Fruit fly (Drosophila melanogaster) whole organism, embryonic: ENCODE data around the gene CG11309.
A peak's percentile ranks its signal among the peaks of the same experiment; 100 is the strongest.

Experiments
- CG10431 ChIP-seq: fragments of 200-800 bp; sonication (Bioruptor generic); optimal IDR thresholded peaks from 3 replicates; lab custom pipeline; 2018; ENCODE audit warnings: missing biosample characterization, mild to moderate bottlenecking, missing genetic modification characterization
- CG10979 ChIP-seq: fragments of 200-800 bp; sonication (Bioruptor generic); optimal IDR thresholded peaks from 2 replicates; lab custom pipeline; 2018; ENCODE audit warnings: missing biosample characterization, mild to moderate bottlenecking, missing genetic modification characterization, moderate library complexity
- CG12155 ChIP-seq: fragments of 200-800 bp; sonication (Bioruptor generic); optimal IDR thresholded peaks from 3 replicates; lab custom pipeline; 2016; ENCODE audit warnings: missing biosample characterization, missing genetic modification characterization
- CG12236 ChIP-seq: fragments of 200-800 bp; sonication (Bioruptor generic); optimal IDR thresholded peaks from 2 replicates; lab custom pipeline; 2016; ENCODE audit warnings: missing biosample characterization, missing genetic modification characterization
- CG12659 ChIP-seq: fragments of 200-800 bp; sonication (Bioruptor generic); optimal IDR thresholded peaks from 3 replicates; lab custom pipeline; 2017; ENCODE audit warnings: mild to moderate bottlenecking, missing biosample characterization, missing genetic modification reagents, missing genetic modification characterization
- CG12769 ChIP-seq: fragments of 200-800 bp; sonication (Bioruptor generic); optimal IDR thresholded peaks from 2 replicates; lab custom pipeline; 2019; ENCODE audit warnings: missing biosample characterization, mild to moderate bottlenecking, missing genetic modification characterization, moderate library complexity
- CG13894 ChIP-seq: fragments of 200-800 bp; sonication (Bioruptor generic); optimal IDR thresholded peaks from 3 replicates; lab custom pipeline; 2018; ENCODE audit warnings: missing biosample characterization, mild to moderate bottlenecking, missing genetic modification characterization, moderate library complexity
- CG14710 ChIP-seq: fragments of 200-800 bp; sonication (Bioruptor generic); optimal IDR thresholded peaks from 3 replicates; lab custom pipeline; 2019; ENCODE audit warnings: missing biosample characterization, mild to moderate bottlenecking, missing genetic modification characterization, moderate library complexity
- CG14860 ChIP-seq: fragments of 200-800 bp; sonication (Bioruptor generic); IDR thresholded peaks from 3 replicates; pipeline ENCODE4 v1.3.6; 2022; ENCODE audit warnings: missing biosample characterization, missing genetic modification characterization; ENCODE audit not compliant: partially characterized antibody
- CG15479 ChIP-seq: fragments of 200-800 bp; sonication (Bioruptor generic); optimal IDR thresholded peaks from 3 replicates; lab custom pipeline; 2019; ENCODE audit warnings: missing biosample characterization, mild to moderate bottlenecking, missing genetic modification characterization, moderate library complexity
- CG15514 ChIP-seq: fragments of 200-800 bp; sonication (Bioruptor generic); optimal IDR thresholded peaks from 3 replicates; lab custom pipeline; 2017; ENCODE audit warnings: missing biosample characterization, missing genetic modification characterization, mild to moderate bottlenecking, moderate library complexity, missing genetic modification reagents
- CG15601 ChIP-seq: fragments of 200-800 bp; sonication (Bioruptor generic); optimal IDR thresholded peaks from 3 replicates; lab custom pipeline; 2019; ENCODE audit warnings: missing biosample characterization, mild to moderate bottlenecking, missing genetic modification characterization, moderate library complexity
- CG1603 ChIP-seq: fragments of 200-800 bp; sonication (Bioruptor generic); optimal IDR thresholded peaks from 2 replicates; lab custom pipeline; 2019; ENCODE audit warnings: missing biosample characterization, mild to moderate bottlenecking, missing genetic modification characterization, moderate library complexity
- CG17186 ChIP-seq: fragments of 200-800 bp; sonication (Bioruptor generic); optimal IDR thresholded peaks from 3 replicates; lab custom pipeline; 2017; ENCODE audit warnings: missing biosample characterization, missing genetic modification reagents, missing genetic modification characterization
- CG17361 ChIP-seq: fragments of 200-800 bp; sonication (Bioruptor generic); IDR thresholded peaks from 3 replicates; pipeline ENCODE4 v1.3.6; 2022; ENCODE audit warnings: missing biosample characterization, missing genetic modification characterization
- CG17829 ChIP-seq: fragments of 200-800 bp; optimal IDR thresholded peaks from 2 replicates; lab custom pipeline; 2019; ENCODE audit warnings: missing biosample characterization, mild to moderate bottlenecking, missing genetic modification characterization, moderate library complexity
- CG34224 ChIP-seq: fragments of 200-800 bp; sonication (Bioruptor generic); IDR thresholded peaks from 3 replicates; pipeline ENCODE4 v1.3.6; 2022; ENCODE audit warnings: missing biosample characterization, missing genetic modification characterization; ENCODE audit not compliant: partially characterized antibody
- CG4854 ChIP-seq: fragments of 200-800 bp; sonication (Bioruptor generic); optimal IDR thresholded peaks from 2 replicates; lab custom pipeline; 2016; ENCODE audit warnings: missing biosample characterization, missing genetic modification characterization, inconsistent platforms
- CG7786 ChIP-seq: fragments of 200-800 bp; sonication (Bioruptor generic); optimal IDR thresholded peaks from 2 replicates; lab custom pipeline; 2016; ENCODE audit warnings: missing biosample characterization, missing genetic modification characterization
- CG8478 ChIP-seq: fragments of >200 bp; optimal IDR thresholded peaks from 2 replicates; lab custom pipeline; 2018
- CG8924 ChIP-seq: fragments of 200-800 bp; optimal IDR thresholded peaks from 3 replicates; lab custom pipeline; 2019; ENCODE audit warnings: missing biosample characterization, mild to moderate bottlenecking, missing genetic modification characterization, moderate library complexity
- CG9609 ChIP-seq: fragments of 200-800 bp; sonication (Bioruptor generic); optimal IDR thresholded peaks from 3 replicates; lab custom pipeline; 2016; ENCODE audit warnings: missing biosample characterization, missing genetic modification characterization
- CG9797 ChIP-seq: fragments of 200-800 bp; sonication (Bioruptor generic); optimal IDR thresholded peaks from 3 replicates; lab custom pipeline; 2018; ENCODE audit warnings: missing biosample characterization, mild to moderate bottlenecking, missing genetic modification characterization
- CG9817 ChIP-seq: fragments of 200-800 bp; sonication (Bioruptor generic); optimal IDR thresholded peaks from 2 replicates; lab custom pipeline; 2018; ENCODE audit warnings: missing biosample characterization, mild to moderate bottlenecking, missing genetic modification characterization, moderate library complexity
- CoRest ChIP-seq: fragments of 200-800 bp; sonication (Bioruptor generic); optimal IDR thresholded peaks from 3 replicates; lab custom pipeline; 2018; ENCODE audit warnings: missing biosample characterization, mild to moderate bottlenecking, missing genetic modification characterization, moderate library complexity
- D ChIP-seq, 2 experiments: fragments of 200-800 bp in 1 of 2; fragments of >200 bp in 1 of 2; sonication (Bioruptor generic) in 1 of 2; optimal IDR thresholded peaks; 2 replicates in 1 of 2; 3 replicates in 1 of 2; lab custom pipeline; 2017; ENCODE audit warnings: mild to moderate bottlenecking in 1 of 2, missing biosample characterization in 1 of 2, missing genetic modification characterization in 1 of 2, missing genetic modification reagents in 1 of 2
- Dek ChIP-seq: fragments of 200-800 bp; sonication (Bioruptor generic); optimal IDR thresholded peaks from 3 replicates; lab custom pipeline; 2019; ENCODE audit warnings: missing biosample characterization, mild to moderate bottlenecking, missing genetic modification characterization, moderate library complexity
- Ets97D ChIP-seq: fragments of 200-800 bp; sonication (Bioruptor generic); optimal IDR thresholded peaks from 3 replicates; lab custom pipeline; 2016; ENCODE audit warnings: missing biosample characterization, missing genetic modification characterization
- HmgZ ChIP-seq: fragments of 200-800 bp; sonication (Bioruptor generic); optimal IDR thresholded peaks from 2 replicates; lab custom pipeline; 2018; ENCODE audit warnings: missing biosample characterization, mild to moderate bottlenecking, missing genetic modification characterization
- Hmx ChIP-seq: fragments of 200-800 bp; sonication (Bioruptor generic); optimal IDR thresholded peaks from 2 replicates; lab custom pipeline; 2016; ENCODE audit warnings: missing biosample characterization, missing genetic modification characterization
- MBD-R2 ChIP-seq: fragments of 200-800 bp; sonication (Bioruptor generic); IDR thresholded peaks from 2 replicates; pipeline ENCODE4 v1.3.6; 2022; ENCODE audit warnings: missing biosample characterization, missing genetic modification characterization
- Rfx ChIP-seq: fragments of 200-800 bp; sonication (Bioruptor generic); IDR thresholded peaks from 2 replicates; pipeline ENCODE4 v1.3.6; 2022; ENCODE audit warnings: missing biosample characterization, missing genetic modification characterization
- Trl ChIP-seq, 3 experiments: fragments of >200 bp in 2 of 3; fragments of 200-800 bp in 1 of 3; sonication (Bioruptor generic) in 1 of 3; optimal IDR thresholded peaks; 2 replicates in 1 of 3; 3 replicates in 2 of 3; lab custom pipeline; 2016 to 2017; ENCODE audit warnings: missing biosample characterization in 1 of 3, missing genetic modification characterization in 1 of 3
- cad ChIP-seq: fragments of >200 bp; optimal IDR thresholded peaks from 2 replicates; lab custom pipeline; 2017; ENCODE audit warnings: missing biosample characterization, missing genetic modification characterization
- chif ChIP-seq, 2 experiments: fragments of 200-800 bp; sonication (Bioruptor generic); optimal IDR thresholded peaks; 3 replicates each; lab custom pipeline; 2016; ENCODE audit warnings: missing biosample characterization in 2 of 2, missing genetic modification characterization in 2 of 2
- fru ChIP-seq: fragments of >200 bp; optimal IDR thresholded peaks from 2 replicates; lab custom pipeline; 2017
- gfzf ChIP-seq: fragments of 200-800 bp; sonication (Bioruptor generic); optimal IDR thresholded peaks from 2 replicates; lab custom pipeline; 2016; ENCODE audit warnings: missing biosample characterization, mild to moderate bottlenecking, missing genetic modification characterization, moderate library complexity
- grau ChIP-seq: fragments of 200-800 bp; optimal IDR thresholded peaks from 3 replicates; lab custom pipeline; 2019; ENCODE audit warnings: missing biosample characterization, mild to moderate bottlenecking, missing genetic modification characterization, moderate library complexity
- gsb ChIP-seq: fragments of 200-800 bp; sonication (Bioruptor generic); IDR thresholded peaks from 2 replicates; pipeline ENCODE4 v1.3.6; 2022; ENCODE audit warnings: missing biosample characterization, missing genetic modification characterization
- lilli ChIP-seq: fragments of 200-800 bp; sonication (Bioruptor generic); optimal IDR thresholded peaks from 3 replicates; lab custom pipeline; 2016; ENCODE audit warnings: missing biosample characterization, missing genetic modification characterization
- lmd ChIP-seq: fragments of 200-800 bp; sonication (Bioruptor generic); IDR thresholded peaks from 2 replicates; pipeline ENCODE4 v1.3.6; 2022; ENCODE audit warnings: missing biosample characterization, missing genetic modification characterization
- nmo ChIP-seq: fragments of 200-800 bp; sonication (Bioruptor generic); optimal IDR thresholded peaks from 2 replicates; lab custom pipeline; 2018; ENCODE audit warnings: missing biosample characterization, mild to moderate bottlenecking, missing genetic modification characterization, moderate library complexity
- pros ChIP-seq: fragments of 200-800 bp; sonication (Bioruptor generic); optimal IDR thresholded peaks from 3 replicates; lab custom pipeline; 2019; ENCODE audit warnings: missing biosample characterization, mild to moderate bottlenecking, missing genetic modification characterization, moderate library complexity
- trem ChIP-seq: fragments of 200-800 bp; optimal IDR thresholded peaks from 3 replicates; lab custom pipeline; 2019; ENCODE audit warnings: missing biosample characterization, mild to moderate bottlenecking, missing genetic modification characterization, moderate library complexity
- twi ChIP-seq: fragments of 200-800 bp; optimal IDR thresholded peaks from 2 replicates; lab custom pipeline; 2019; ENCODE audit warnings: missing biosample characterization, mild to moderate bottlenecking, missing genetic modification characterization, moderate library complexity
- zen2 ChIP-seq: fragments of 200-800 bp; sonication (Bioruptor generic); IDR thresholded peaks from 3 replicates; pipeline ENCODE4 v1.3.6; 2022; ENCODE audit warnings: missing biosample characterization, missing genetic modification characterization; ENCODE audit not compliant: partially characterized antibody
- zf30C ChIP-seq: fragments of 200-800 bp; sonication (Bioruptor generic); optimal IDR thresholded peaks from 3 replicates; lab custom pipeline; 2018; ENCODE audit warnings: missing biosample characterization, mild to moderate bottlenecking, missing genetic modification characterization

Gene CG11309

DNA sequence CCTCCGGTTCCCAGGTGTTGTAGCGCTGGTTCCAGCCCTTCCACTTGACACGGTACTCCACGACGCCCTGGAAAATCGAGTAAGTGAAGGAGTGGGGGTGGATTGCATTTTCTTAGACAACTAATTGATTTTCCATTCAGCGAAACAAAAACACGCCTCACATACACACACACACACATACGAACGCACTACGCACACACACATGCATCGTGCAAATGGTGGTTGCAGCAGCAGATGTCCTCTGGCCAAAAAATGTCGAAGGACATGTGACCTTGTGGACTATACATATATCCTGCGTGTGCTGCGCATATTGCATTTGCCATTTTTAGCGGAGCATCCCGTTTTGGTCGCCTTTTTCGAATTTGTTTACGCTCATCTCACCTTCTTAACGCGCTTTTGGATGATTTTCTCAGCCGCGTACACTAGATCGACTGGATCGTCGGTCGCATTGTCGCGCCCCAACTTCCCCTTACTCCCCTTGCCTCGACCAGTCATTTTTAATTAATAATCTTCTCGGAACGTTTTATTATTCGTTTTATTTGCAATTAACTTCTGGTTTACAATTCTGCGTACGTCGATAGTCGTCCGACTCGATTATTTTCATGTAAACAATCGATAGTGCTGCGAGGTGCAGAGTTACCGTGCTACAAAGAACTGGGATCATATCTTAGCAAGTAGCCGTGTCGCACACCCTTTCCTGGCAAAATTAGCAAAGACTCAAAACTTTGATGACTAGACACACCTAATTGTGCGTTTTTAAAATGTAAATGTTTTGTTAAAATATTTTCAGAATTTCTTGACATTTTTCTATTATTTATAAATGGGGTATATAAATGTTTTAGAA is 13.2 kb upstream of the CG11309 start, which contains the start of gene Pc (continued):
- peak; percentile 60 for TF ChIP-seq pros (GFP tag; lab: Kevin White, UChicago)
- TF ChIP-seq trem (tag; lab: Kevin White, UChicago), result peak; percentile 73
- TF ChIP-seq Trl (optimal IDR thresholded peaks at IDR 0.05; lab: Kevin White, UChicago), result no peak
- TF ChIP-seq Trl (GFP tag; optimal IDR thresholded peaks at IDR 0.05; lab: Kevin White, UChicago), result peak; percentile 13
- peak; percentile 53 for TF ChIP-seq CoRest
- TF ChIP-seq CG10979 (tag; lab: Kevin White, UChicago), result no peak
- TF ChIP-seq CG1603, result peak; percentile 100
- TF ChIP-seq zen2, result peak; percentile 56; the same call in 2 of the 3 replicates
- peak; percentile 57 for TF ChIP-seq CG17186 (GFP tag; lab: Kevin White, UChicago)
- TF ChIP-seq CG9797, result peak; percentile 88
- TF ChIP-seq CG12659 (GFP tag; lab: Kevin White, UChicago), result peak; percentile 82
- peak; percentile 36; the same call in 1 of the 3 replicates for TF ChIP-seq CG17361
- peak; percentile 18 for TF ChIP-seq CG8924 (tag; lab: Kevin White, UChicago)
- peak; percentile 67 for TF ChIP-seq nmo (GFP tag; lab: Kevin White, UChicago)
- TF ChIP-seq cad (GFP tag; lab: Kevin White, UChicago), result peak; percentile 40
- peak; percentile 80 for TF ChIP-seq MBD-R2 (GFP tag; lab: Robert Waterston, UW)
- TF ChIP-seq gsb, result no peak
- peak; percentile 23 for TF ChIP-seq CG9817 (tag; lab: Kevin White, UChicago)
- TF ChIP-seq CG7786 (GFP tag; lab: Kevin White, UChicago), result peak; percentile 5
- TF ChIP-seq CG15514 (GFP tag; lab: Kevin White, UChicago), result peak; percentile 91
- TF ChIP-seq chif (GFP tag; optimal IDR thresholded peaks at IDR 0.05; lab: Kevin White, UChicago), result peak in 1 of 2 experiments; percentile 37
- peak; percentile 43 for TF ChIP-seq Rfx (GFP tag; lab: Robert Waterston, UW)
- no peak for TF ChIP-seq CG12236 (GFP tag; lab: Kevin White, UChicago)
- peak; percentile 4 for TF ChIP-seq zf30C (GFP tag; lab: Kevin White, UChicago)
- TF ChIP-seq CG10431 (GFP tag; lab: Kevin White, UChicago), result no peak
- peak; percentile 65 for TF ChIP-seq CG8478 (lab: Kevin White, UChicago)
- no peak for TF ChIP-seq lmd (GFP tag; lab: Robert Waterston, UW)
- TF ChIP-seq Hmx (GFP tag; lab: Kevin White, UChicago), result no peak
- peak; percentile 4 for TF ChIP-seq CG9609 (GFP tag; lab: Kevin White, UChicago)
- peak; percentile 48 for TF ChIP-seq CG17829 (tag; lab: Kevin White, UChicago)
- peak; percentile 79 for TF ChIP-seq CG34224 (GFP tag; lab: Robert Waterston, UW)
- peak; percentile 88 for TF ChIP-seq Ets97D (GFP tag; lab: Kevin White, UChicago)
- peak; percentile 68 for TF ChIP-seq HmgZ
- TF ChIP-seq CG4854 (GFP tag; lab: Kevin White, UChicago), result peak; percentile 25
- TF ChIP-seq fru (lab: Kevin White, UChicago), result no peak
- TF ChIP-seq CG14710 (tag; lab: Kevin White, UChicago), result peak; percentile 74
- TF ChIP-seq D (optimal IDR thresholded peaks at IDR 0.05; lab: Kevin White, UChicago), result peak; percentile 43
- no peak for TF ChIP-seq D (GFP tag; optimal IDR thresholded peaks at IDR 0.05; lab: Kevin White, UChicago)
- peak; percentile 55 for TF ChIP-seq CG13894 (tag; lab: Kevin White, UChicago)
- peak; percentile 49 for TF ChIP-seq CG12155
- peak; percentile 61 for TF ChIP-seq twi (tag; lab: Kevin White, UChicago)
- peak; percentile 32 for TF ChIP-seq CG15601 (tag; lab: Kevin White, UChicago)
- TF ChIP-seq CG15479 (GFP tag; lab: Kevin White, UChicago), result peak; percentile 24
- peak; percentile 67; the same call in 2 of the 3 replicates for TF ChIP-seq CG14860
- TF ChIP-seq CG12769 (tag; lab: Kevin White, UChicago), result peak; percentile 35
- peak; percentile 17 for TF ChIP-seq grau (tag; lab: Kevin White, UChicago)
- peak; percentile 39 for TF ChIP-seq Dek (tag; lab: Kevin White, UChicago)
- peak; percentile 3 for TF ChIP-seq lilli (GFP tag; lab: Kevin White, UChicago)
- TF ChIP-seq gfzf (GFP tag; lab: Kevin White, UChicago), result peak; percentile 86
